Fruit fly (Drosophila melanogaster) whole organism, embryonic: ENCODE results near the gene Tusp.

ENCODE experiments used
- CG10147 ChIP-seq: fragments of 200-800 bp; sonication (Bioruptor generic); optimal IDR thresholded peaks from 2 replicates; lab custom pipeline; 2019; ENCODE audit warnings: missing biosample characterization, mild to moderate bottlenecking, missing genetic modification characterization, moderate library complexity
- CG10209 ChIP-seq: fragments of 200-800 bp; sonication (Bioruptor generic); optimal IDR thresholded peaks from 3 replicates; lab custom pipeline; 2017; ENCODE audit warnings: missing biosample characterization, mild to moderate bottlenecking, missing genetic modification characterization, missing genetic modification reagents
- CG10267 ChIP-seq: fragments of 200-800 bp; sonication (Bioruptor generic); optimal IDR thresholded peaks from 2 replicates; lab custom pipeline; 2018; ENCODE audit warnings: missing biosample characterization, mild to moderate bottlenecking, missing genetic modification characterization, moderate library complexity
- CG10366 ChIP-seq: fragments of 200-800 bp; sonication (Bioruptor generic); IDR thresholded peaks from 2 replicates; pipeline ENCODE4 v1.3.6; 2022; ENCODE audit warnings: missing biosample characterization, missing genetic modification characterization
- CG11085 ChIP-seq: fragments of 200-800 bp; sonication (Bioruptor generic); IDR thresholded peaks from 2 replicates; pipeline ENCODE4 v1.3.6; 2022; ENCODE audit warnings: missing biosample characterization, missing genetic modification characterization
- CG11504 ChIP-seq: fragments of 200-800 bp; sonication (Bioruptor generic); optimal IDR thresholded peaks from 3 replicates; lab custom pipeline; 2019; ENCODE audit warnings: missing biosample characterization, mild to moderate bottlenecking, missing genetic modification characterization, moderate library complexity
- CG12299 ChIP-seq: fragments of 200-800 bp; sonication (Bioruptor generic); optimal IDR thresholded peaks from 2 replicates; lab custom pipeline; 2018; ENCODE audit warnings: missing biosample characterization, mild to moderate bottlenecking, missing genetic modification characterization
- CG12659 ChIP-seq: fragments of 200-800 bp; sonication (Bioruptor generic); optimal IDR thresholded peaks from 3 replicates; lab custom pipeline; 2017; ENCODE audit warnings: mild to moderate bottlenecking, missing biosample characterization, missing genetic modification reagents, missing genetic modification characterization
- CG13624 ChIP-seq: fragments of 200-800 bp; sonication (Bioruptor generic); optimal IDR thresholded peaks from 2 replicates; lab custom pipeline; 2016; ENCODE audit warnings: missing biosample characterization, missing genetic modification characterization
- CG13775 ChIP-seq: fragments of 200-800 bp; sonication (Bioruptor generic); optimal IDR thresholded peaks from 3 replicates; lab custom pipeline; 2017; ENCODE audit warnings: missing biosample characterization, mild to moderate bottlenecking, missing genetic modification characterization
- CG14965 ChIP-seq: fragments of 200-800 bp; sonication (Bioruptor generic); optimal IDR thresholded peaks from 2 replicates; lab custom pipeline; 2016; ENCODE audit warnings: missing biosample characterization, missing genetic modification characterization, borderline replicate concordance
- CG17568 ChIP-seq: fragments of 200-800 bp; sonication (Bioruptor generic); optimal IDR thresholded peaks from 2 replicates; lab custom pipeline; 2018; ENCODE audit warnings: missing biosample characterization, mild to moderate bottlenecking, missing genetic modification characterization, moderate library complexity
- CG3163 ChIP-seq: fragments of 200-800 bp; sonication (Bioruptor generic); optimal IDR thresholded peaks from 3 replicates; lab custom pipeline; 2016; ENCODE audit warnings: missing biosample characterization, missing genetic modification characterization
- CG3838 ChIP-seq: fragments of 200-800 bp; sonication (Bioruptor generic); optimal IDR thresholded peaks from 3 replicates; lab custom pipeline; 2016; ENCODE audit warnings: missing biosample characterization, missing genetic modification characterization
- CG3995 ChIP-seq: fragments of 200-800 bp; sonication (Bioruptor generic); optimal IDR thresholded peaks from 3 replicates; lab custom pipeline; 2016; ENCODE audit warnings: missing biosample characterization, missing genetic modification characterization
- CG43689 ChIP-seq: fragments of 200-800 bp; sonication (Bioruptor generic); IDR thresholded peaks from 2 replicates; pipeline ENCODE4 v1.3.6; 2022; ENCODE audit warnings: missing biosample characterization, missing genetic modification characterization
- CG4820 ChIP-seq: fragments of 200-800 bp; sonication (Bioruptor generic); optimal IDR thresholded peaks from 3 replicates; lab custom pipeline; 2016; ENCODE audit warnings: missing biosample characterization, missing genetic modification characterization
- CG5180 ChIP-seq: fragments of 200-800 bp; sonication (Bioruptor generic); optimal IDR thresholded peaks from 3 replicates; lab custom pipeline; 2017; ENCODE audit warnings: missing biosample characterization, missing genetic modification characterization, mild to moderate bottlenecking, moderate library complexity, missing genetic modification reagents
- CG7928 ChIP-seq: fragments of 200-800 bp; sonication (Bioruptor generic); optimal IDR thresholded peaks from 2 replicates; lab custom pipeline; 2017; ENCODE audit warnings: missing biosample characterization, mild to moderate bottlenecking, missing genetic modification characterization
- CG8924 ChIP-seq: fragments of 200-800 bp; optimal IDR thresholded peaks from 3 replicates; lab custom pipeline; 2019; ENCODE audit warnings: missing biosample characterization, mild to moderate bottlenecking, missing genetic modification characterization, moderate library complexity
- Deaf1 ChIP-seq: fragments of 200-800 bp; optimal IDR thresholded peaks from 3 replicates; lab custom pipeline; 2019; ENCODE audit warnings: missing biosample characterization, mild to moderate bottlenecking, missing genetic modification characterization, moderate library complexity
- Dip2 ChIP-seq: fragments of 200-800 bp; sonication (Bioruptor generic); IDR thresholded peaks from 2 replicates; pipeline ENCODE4 v1.3.6; 2022; ENCODE audit warnings: missing biosample characterization, missing genetic modification characterization
- GATAe ChIP-seq: fragments of 200-800 bp; sonication (Bioruptor generic); conservative IDR thresholded peaks from 2 replicates; pipeline ENCODE4 v1.3.6; 2022; ENCODE audit warnings: missing biosample characterization, missing genetic modification characterization
- HHEX ChIP-seq: fragments of 200-800 bp; sonication (Bioruptor generic); optimal IDR thresholded peaks from 3 replicates; lab custom pipeline; 2017; ENCODE audit warnings: missing biosample characterization, mild to moderate bottlenecking, missing genetic modification characterization, missing genetic modification reagents
- Hey ChIP-seq: fragments of 200-800 bp; sonication (Bioruptor generic); optimal IDR thresholded peaks from 3 replicates; lab custom pipeline; 2018; ENCODE audit warnings: missing biosample characterization, mild to moderate bottlenecking, missing genetic modification characterization
- Hmr ChIP-seq: fragments of 200-800 bp; sonication (Bioruptor generic); optimal IDR thresholded peaks from 3 replicates; lab custom pipeline; 2017; ENCODE audit warnings: mild to moderate bottlenecking, missing biosample characterization, missing genetic modification reagents, missing genetic modification characterization
- Hr51 ChIP-seq, 2 experiments: fragments of 200-800 bp; sonication (Bioruptor generic); optimal IDR thresholded peaks; 2 replicates in 1 of 2; 3 replicates in 1 of 2; lab custom pipeline; 2016 to 2018; ENCODE audit warnings: missing biosample characterization in 2 of 2, missing genetic modification characterization in 2 of 2, mild to moderate bottlenecking in 1 of 2, moderate library complexity in 1 of 2
- NC2α ChIP-seq: fragments of 200-800 bp; sonication (Bioruptor generic); optimal IDR thresholded peaks from 2 replicates; lab custom pipeline; 2016; ENCODE audit warnings: missing biosample characterization, missing genetic modification characterization
- Ptx1 ChIP-seq: fragments of 200-800 bp; sonication (Bioruptor generic); IDR thresholded peaks from 2 replicates; pipeline ENCODE4 v1.3.6; 2022; ENCODE audit warnings: missing biosample characterization, missing genetic modification characterization
- Sin3A ChIP-seq: fragments of >200 bp; optimal IDR thresholded peaks from 2 replicates; lab custom pipeline; 2018
- bbx ChIP-seq: fragments of 200-800 bp; sonication (Bioruptor generic); IDR thresholded peaks from 2 replicates; pipeline ENCODE4 v1.3.6; 2022; ENCODE audit warnings: missing biosample characterization, missing genetic modification characterization; ENCODE audit not compliant: partially characterized antibody
- chinmo ChIP-seq: fragments of 200-800 bp; sonication (Bioruptor generic); IDR thresholded peaks from 4 replicates; pipeline ENCODE4 v1.3.6; 2022; ENCODE audit warnings: missing biosample characterization, missing genetic modification characterization; ENCODE audit not compliant: partially characterized antibody
- chm ChIP-seq: fragments of 200-800 bp; sonication (Bioruptor generic); IDR thresholded peaks from 2 replicates; pipeline ENCODE4 v1.3.6; 2022; ENCODE audit warnings: missing biosample characterization, missing genetic modification characterization
- da ChIP-seq: fragments of 200-800 bp; sonication (Bioruptor generic); optimal IDR thresholded peaks from 2 replicates; lab custom pipeline; 2016; ENCODE audit warnings: missing biosample characterization, missing genetic modification characterization
- dan ChIP-seq: fragments of 200-800 bp; sonication (Bioruptor generic); IDR thresholded peaks from 2 replicates; pipeline ENCODE4 v1.3.6; 2022; ENCODE audit warnings: missing biosample characterization, missing genetic modification characterization
- ems ChIP-seq: fragments of 200-800 bp; sonication (Bioruptor generic); optimal IDR thresholded peaks from 3 replicates; lab custom pipeline; 2016; ENCODE audit warnings: missing biosample characterization, missing genetic modification characterization
- en ChIP-seq: fragments of 200-800 bp; sonication (Bioruptor generic); optimal IDR thresholded peaks from 2 replicates; lab custom pipeline; 2016; ENCODE audit warnings: missing biosample characterization, missing genetic modification characterization
- fd3F ChIP-seq: fragments of 200-800 bp; sonication (Bioruptor generic); optimal IDR thresholded peaks from 2 replicates; lab custom pipeline; 2018; ENCODE audit warnings: missing biosample characterization, mild to moderate bottlenecking, missing genetic modification characterization, moderate library complexity
- fd96Cb ChIP-seq: fragments of 200-800 bp; sonication (Bioruptor generic); optimal IDR thresholded peaks from 2 replicates; lab custom pipeline; 2018; ENCODE audit warnings: missing biosample characterization, mild to moderate bottlenecking, missing genetic modification characterization, moderate library complexity
- gfzf ChIP-seq: fragments of 200-800 bp; sonication (Bioruptor generic); optimal IDR thresholded peaks from 2 replicates; lab custom pipeline; 2016; ENCODE audit warnings: missing biosample characterization, mild to moderate bottlenecking, missing genetic modification characterization, moderate library complexity
- insv ChIP-seq, 2 experiments: fragments of 200-800 bp; sonication (Bioruptor generic); optimal IDR thresholded peaks; 3 replicates each; lab custom pipeline; 2016 to 2018; ENCODE audit warnings: missing biosample characterization in 2 of 2, missing genetic modification characterization in 2 of 2
- lilli ChIP-seq: fragments of 200-800 bp; sonication (Bioruptor generic); optimal IDR thresholded peaks from 3 replicates; lab custom pipeline; 2016; ENCODE audit warnings: missing biosample characterization, missing genetic modification characterization
- oc ChIP-seq: fragments of 200-800 bp; sonication (Bioruptor generic); optimal IDR thresholded peaks from 2 replicates; lab custom pipeline; 2018; ENCODE audit warnings: missing biosample characterization, mild to moderate bottlenecking, missing genetic modification characterization, moderate library complexity
- ranshi ChIP-seq: fragments of 200-800 bp; sonication (Bioruptor generic); IDR thresholded peaks from 2 replicates; pipeline ENCODE4 v1.3.6; 2022; ENCODE audit warnings: missing biosample characterization, missing genetic modification characterization
- run ChIP-seq: fragments of 200-800 bp; sonication (Bioruptor generic); optimal IDR thresholded peaks from 3 replicates; lab custom pipeline; 2018; ENCODE audit warnings: missing biosample characterization, mild to moderate bottlenecking, missing genetic modification characterization
- so ChIP-seq: fragments of 200-800 bp; sonication (Bioruptor generic); IDR thresholded peaks from 3 replicates; pipeline ENCODE4 v1.3.6; 2022; ENCODE audit warnings: missing biosample characterization, missing genetic modification characterization
- toy ChIP-seq: fragments of 200-800 bp; sonication (Bioruptor generic); IDR thresholded peaks from 2 replicates; pipeline ENCODE4 v1.3.6; 2022; ENCODE audit warnings: missing biosample characterization, missing genetic modification characterization
- unc-4 ChIP-seq: fragments of 200-800 bp; sonication (Bioruptor generic); IDR thresholded peaks from 2 replicates; pipeline ENCODE4 v1.3.6; 2022; ENCODE audit warnings: missing biosample characterization, missing genetic modification characterization; ENCODE audit not compliant: partially characterized antibody
- unpg ChIP-seq: fragments of 200-800 bp; sonication (Bioruptor generic); optimal IDR thresholded peaks from 3 replicates; lab custom pipeline; 2018; ENCODE audit warnings: missing biosample characterization, mild to moderate bottlenecking, missing genetic modification characterization, moderate library complexity

Tusp gene

dm6 chr3R:27557970-27558659, 49.6 kb upstream of the Tusp start (continued):
- TF ChIP-seq lilli: no peak
- TF ChIP-seq Hr51 (GFP tag; optimal IDR thresholded peaks at IDR 0.05; lab: Kevin White, UChicago): peak in 1 of 2 experiments; percentile 28
- TF ChIP-seq Deaf1: no peak
- no peak for TF ChIP-seq gfzf (GFP tag; lab: Kevin White, UChicago)
- TF ChIP-seq Hmr: no peak
- TF ChIP-seq Hey (tag; lab: Kevin White, UChicago): no peak
- no peak for TF ChIP-seq GATAe (GFP tag; lab: Robert Waterston, UW)
- TF ChIP-seq unpg: no peak
- TF ChIP-seq toy (GFP tag; lab: Robert Waterston, UW): no peak
- TF ChIP-seq Sin3A (lab: Kevin White, UChicago): no peak
- no peak for TF ChIP-seq CG5180
- TF ChIP-seq CG17568: no peak
- TF ChIP-seq CG14965 (GFP tag; lab: Kevin White, UChicago): no peak
- TF ChIP-seq fd3F (GFP tag; lab: Kevin White, UChicago): no peak
- TF ChIP-seq CG3838 (GFP tag; lab: Kevin White, UChicago): no peak
- TF ChIP-seq CG8924 (tag; lab: Kevin White, UChicago): no peak
- no peak for TF ChIP-seq CG12299 (tag; lab: Kevin White, UChicago)
- no peak for TF ChIP-seq NC2α
- no peak for TF ChIP-seq CG11504 (tag; lab: Kevin White, UChicago)
- TF ChIP-seq en: no peak
- no peak for TF ChIP-seq CG10209 (GFP tag; lab: Kevin White, UChicago)
- no peak for TF ChIP-seq CG10147 (GFP tag; lab: Kevin White, UChicago)
- no peak for TF ChIP-seq oc (tag; lab: Kevin White, UChicago)
- no peak for TF ChIP-seq run
- no peak for TF ChIP-seq Ptx1 (GFP tag; lab: Robert Waterston, UW)
- no peak for TF ChIP-seq CG3995 (GFP tag; lab: Kevin White, UChicago)
- TF ChIP-seq fd96Cb (tag; lab: Kevin White, UChicago): peak; percentile 5
- no peak for TF ChIP-seq ranshi (GFP tag; lab: Robert Waterston, UW)
- TF ChIP-seq da: no peak
- 0 out of 2 replicates have a peak, but pooled peaks have one; percentile 6 for TF ChIP-seq chm
- TF ChIP-seq CG4820 (GFP tag; lab: Kevin White, UChicago): no peak
- TF ChIP-seq HHEX (GFP tag; lab: Kevin White, UChicago): no peak
- no peak for TF ChIP-seq CG10366 (GFP tag; lab: Robert Waterston, UW)

dm6 chr3R:27558660-27559319, 48.9 kb upstream of the Tusp start, which contains the start of gene Klp98A:
Klp98A (minus strand) TSS chr3R:27559145.
- TF ChIP-seq CG12659 (GFP tag; lab: Kevin White, UChicago) (peak; percentile 73), CG17568 (no peak), CG13775 (GFP tag; lab: Kevin White, UChicago) (peak; percentile 12), unpg (peak; percentile 24), CG7928 (GFP tag; lab: Kevin White, UChicago) (peak; percentile 3), CG43689 (GFP tag; lab: Robert Waterston, UW) (no peak), CG3163 (no peak), so (GFP tag; lab: Robert Waterston, UW) (no peak), ems (no peak), dan (GFP tag; lab: Robert Waterston, UW) (no peak), bbx (GFP tag; lab: Robert Waterston, UW) (peak; percentile 31; the same call in 1 of the 2 replicates), GATAe (GFP tag; lab: Robert Waterston, UW) (no peak), CG11085 (GFP tag; lab: Robert Waterston, UW) (no peak), Dip2 (GFP tag; lab: Robert Waterston, UW) (no peak), insv (GFP tag; optimal IDR thresholded peaks at IDR 0.05; lab: Kevin White, UChicago) (peak in 1 of 2 experiments; percentile 29), CG13624 (GFP tag; lab: Kevin White, UChicago) (peak; percentile 70), unc-4 (GFP tag; lab: Robert Waterston, UW) (peak; percentile 28; the same call in 1 of the 2 replicates), chinmo (GFP tag; lab: Robert Waterston, UW) (0 out of 4 replicates have a peak, but pooled peaks have one; percentile 63), CG10267 (tag; lab: Kevin White, UChicago) (peak; percentile 67)
